Fruit fly (Drosophila melanogaster): ENCODE measurements around the gene Lkb1.

The Lkb1 gene

DNA sequence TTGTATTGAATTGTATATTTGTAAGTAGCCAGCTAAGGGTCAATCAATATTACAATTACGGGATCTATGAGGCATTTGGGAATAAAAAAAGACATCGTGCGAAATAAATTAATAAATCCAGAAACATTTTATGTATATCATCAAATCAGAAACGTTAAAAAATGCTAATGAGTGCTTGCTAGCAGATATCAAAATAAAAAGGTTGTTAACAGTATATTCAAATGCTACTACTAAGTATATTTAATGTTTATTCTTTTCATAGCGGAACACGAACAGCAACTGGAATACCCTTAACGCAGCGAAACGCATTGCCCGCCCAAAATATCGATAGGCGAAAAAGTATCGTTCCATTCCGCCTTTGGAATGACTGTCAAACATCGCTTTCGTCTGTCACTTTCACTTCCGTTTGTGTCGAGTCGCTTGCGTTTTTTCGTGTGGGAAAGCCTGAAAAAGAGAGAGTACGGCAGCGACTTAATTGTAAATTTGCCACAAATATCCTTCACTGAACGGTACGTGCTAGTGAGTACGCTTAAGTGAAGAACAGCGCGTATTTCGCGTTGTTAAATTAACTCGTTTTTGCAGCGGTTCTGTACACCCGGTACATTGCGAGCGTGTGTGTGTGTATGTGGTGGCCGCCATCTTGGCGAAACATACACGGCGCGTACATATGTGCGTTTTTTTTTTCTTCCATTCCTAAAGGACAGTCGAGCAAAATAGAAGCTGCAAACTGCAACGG is 15.3 kb upstream of the Lkb1 start, which contains the start of gene B52 (continued):
- peak; percentile 8 for TF ChIP-seq D (optimal IDR thresholded peaks at IDR 0.05)
- TF ChIP-seq D (GFP tag; optimal IDR thresholded peaks at IDR 0.05) = peak; percentile 41
- TF ChIP-seq Fer3 (tag; optimal IDR thresholded peaks at IDR 0.05) = peak; percentile 73
- TF ChIP-seq nerfin-2 (GFP tag; IDR thresholded peaks at IDR 0.05; ENCODE audit: partially characterized antibody) = no peak
- TF ChIP-seq pros (GFP tag; optimal IDR thresholded peaks at IDR 0.05) = no peak
- peak; percentile 79 for TF ChIP-seq CG17385 (GFP tag; optimal IDR thresholded peaks at IDR 0.05)
- TF ChIP-seq CG15073 (GFP tag; optimal IDR thresholded peaks at IDR 0.05) = no peak
- no peak for TF ChIP-seq CG11560 (tag; IDR thresholded peaks at IDR 0.05)
- TF ChIP-seq CG30403 (GFP tag; optimal IDR thresholded peaks at IDR 0.05) = no peak
- 0 out of 4 replicates have a peak, but pooled peaks have one; percentile 47 for TF ChIP-seq Dll (GFP tag; IDR thresholded peaks at IDR 0.05; ENCODE audit: partially characterized antibody)
- no peak for TF ChIP-seq sd (tag; optimal IDR thresholded peaks at IDR 0.05)
- no peak for TF ChIP-seq bowl (GFP tag; IDR thresholded peaks at IDR 0.05)
- TF ChIP-seq Doc3 (GFP tag; IDR thresholded peaks at IDR 0.05; ENCODE audit: partially characterized antibody) = no peak
- TF ChIP-seq so (GFP tag; IDR thresholded peaks at IDR 0.05) = peak; percentile 71; the same call in 1 of the 3 replicates
- TF ChIP-seq CG8944 (GFP tag; optimal IDR thresholded peaks at IDR 0.05) = no peak
- peak; percentile 37 for TF ChIP-seq CG10267 (tag; optimal IDR thresholded peaks at IDR 0.05)
- peak; percentile 61 for TF ChIP-seq CG16779 (GFP tag; IDR thresholded peaks at IDR 0.05)
- no peak for TF ChIP-seq Ada2b (GFP tag; IDR thresholded peaks at IDR 0.05)
- TF ChIP-seq B-H2 (GFP tag; optimal IDR thresholded peaks at IDR 0.05) = peak; percentile 61
- peak; percentile 12 for TF ChIP-seq CG2120 (GFP tag; optimal IDR thresholded peaks at IDR 0.05)
- TF ChIP-seq prd (optimal IDR thresholded peaks at IDR 0.05) = no peak
- TF ChIP-seq prd (GFP tag; IDR thresholded peaks at IDR 0.05) = peak; percentile 66
- TF ChIP-seq Dfd (GFP tag; optimal IDR thresholded peaks at IDR 0.05) = no peak
- TF ChIP-seq seq (GFP tag; IDR thresholded peaks at IDR 0.05) = peak; percentile 48; the same call in 1 of the 2 replicates
- no peak for TF ChIP-seq pita (GFP tag; optimal IDR thresholded peaks at IDR 0.05)
- no peak for TF ChIP-seq CG14050 (GFP tag; IDR thresholded peaks at IDR 0.05)
- TF ChIP-seq CG17612 (GFP tag; IDR thresholded peaks at IDR 0.05) = peak; percentile 54; the same call in 1 of the 2 replicates
- TF ChIP-seq CG7928 (GFP tag; optimal IDR thresholded peaks at IDR 0.05) = peak; percentile 16
- no peak for TF ChIP-seq CG18476 (GFP tag; optimal IDR thresholded peaks at IDR 0.05)
- TF ChIP-seq CG1603 (tag; optimal IDR thresholded peaks at IDR 0.05) = peak; percentile 83
- no peak for TF ChIP-seq CG5953 (GFP tag; IDR thresholded peaks at IDR 0.05)
- no peak for TF ChIP-seq CG13894 (tag; optimal IDR thresholded peaks at IDR 0.05)
- TF ChIP-seq CG1647 (GFP tag; optimal IDR thresholded peaks at IDR 0.05) = no peak
- TF ChIP-seq CG31365 (tag; optimal IDR thresholded peaks at IDR 0.05) = peak; percentile 64
- TF ChIP-seq Nf-YB (GFP tag; optimal IDR thresholded peaks at IDR 0.05) = peak; percentile 42
- TF ChIP-seq kah (GFP tag; optimal IDR thresholded peaks at IDR 0.05) = peak; percentile 70
- peak; percentile 47 for TF ChIP-seq lmd (GFP tag; IDR thresholded peaks at IDR 0.05)
- peak; percentile 20 for TF ChIP-seq CG17829 (tag; optimal IDR thresholded peaks at IDR 0.05)
- TF ChIP-seq cad (GFP tag; optimal IDR thresholded peaks at IDR 0.05) = no peak
- TF ChIP-seq CG32772 (GFP tag; IDR thresholded peaks at IDR 0.05) = peak; percentile 32; the same call in 1 of the 2 replicates
- peak; percentile 47; the same call in 2 of the 3 replicates for TF ChIP-seq CG11093 (GFP tag; IDR thresholded peaks at IDR 0.05)
- no peak for TF ChIP-seq sug (tag; optimal IDR thresholded peaks at IDR 0.05)
- TF ChIP-seq CG32767 (GFP tag; IDR thresholded peaks at IDR 0.05) = peak; percentile 94
- TF ChIP-seq CG2116 (GFP tag; optimal IDR thresholded peaks at IDR 0.05) = peak; percentile 52
- peak; percentile 41 for TF ChIP-seq Lhr (GFP tag; optimal IDR thresholded peaks at IDR 0.05)
- peak; percentile 43 for TF ChIP-seq btn (GFP tag; optimal IDR thresholded peaks at IDR 0.05)
- no peak for TF ChIP-seq bab2 (GFP tag; optimal IDR thresholded peaks at IDR 0.05)
- TF ChIP-seq Poxn (GFP tag; IDR thresholded peaks at IDR 0.05) = no peak
- peak; percentile 28 for TF ChIP-seq ac (GFP tag; optimal IDR thresholded peaks at IDR 0.05)
- TF ChIP-seq hb (GFP tag; IDR thresholded peaks at IDR 0.05; ENCODE audit: partially characterized antibody) = peak; percentile 18; the same call in 1 of the 3 replicates

Measured in whole organism, embryonic.